Worm (Caenorhabditis elegans) whole organism, L4/young adult: ENCODE data around the gene herd-1.

Source experiments
- W03F9.2 ChIP-seq: fragments of 150-350 bp; optimal IDR thresholded peaks from 2 replicates; lab custom pipeline; 2014; ENCODE audit warnings: missing biosample characterization, missing genetic modification characterization
- dao-5 ChIP-seq: sonication (generic microtip); optimal IDR thresholded peaks from 2 replicates; lab custom pipeline; 2016; ENCODE audit warnings: missing genotype, missing genetic modification characterization, moderate library complexity, missing compliant biosample characterization
- him-1 ChIP-seq: sonication (generic microtip); optimal IDR thresholded peaks from 2 replicates; lab custom pipeline; 2016; ENCODE audit warnings: missing genotype, missing genetic modification reagents, missing genetic modification characterization, missing compliant biosample characterization

herd-1 gene

ce11 chrIII:12495594-12496096 is 693 bp upstream of the herd-1 start, which contains the start of the genes Y111B2A.1 and Y111B2A.2:
Gene Y111B2A.1, minus strand, starts transcription at chrIII:12495644.
Gene Y111B2A.2, plus strand, starts transcription at chrIII:12496086.
- TF ChIP-seq dao-5 (tag; lab: Kevin White, UChicago) (no peak), W03F9.2 (peak; percentile 9)

- TF ChIP-seq dao-5 (tag; lab: Kevin White, UChicago) (no peak), him-1 (tag; lab: Kevin White, UChicago) (no peak), W03F9.2 (peak; percentile 9)
Measured at ce11 chrIII:12499245-12499644, 2.9 kb downstream of the herd-1 start, which contains the start of gene sql-1. Gene sql-1, plus strand, starts transcription at chrIII:12499557.

- no peak for TF ChIP-seq dao-5 (tag; lab: Kevin White, UChicago)
- TF ChIP-seq him-1 (tag; lab: Kevin White, UChicago) = no peak
- no peak for TF ChIP-seq W03F9.2
Measured at ce11 chrIII:12510505-12510904, 14.2 kb downstream of the herd-1 start.

ce11 chrIII:12517674-12518073 is 21.3 kb downstream of the herd-1 start:
- TF ChIP-seq dao-5 (tag; lab: Kevin White, UChicago) = no peak
- no peak for TF ChIP-seq W03F9.2
- no peak for TF ChIP-seq him-1 (tag; lab: Kevin White, UChicago)

ce11 chrIII:12528029-12528428 is 31.7 kb downstream of the herd-1 start:
- TF ChIP-seq him-1 (tag; lab: Kevin White, UChicago) (no peak), W03F9.2 (no peak), dao-5 (tag; lab: Kevin White, UChicago) (no peak)

ce11 chrIII:12533900-12534299 is 37.6 kb downstream of the herd-1 start:
- TF ChIP-seq W03F9.2 (no peak), him-1 (tag; lab: Kevin White, UChicago) (no peak), dao-5 (tag; lab: Kevin White, UChicago) (no peak)

- TF ChIP-seq W03F9.2 = no peak
- TF ChIP-seq him-1 (tag; lab: Kevin White, UChicago) = no peak
- TF ChIP-seq dao-5 (tag; lab: Kevin White, UChicago) = no peak
Measured at ce11 chrIII:12537239-12537845, 41.0 kb downstream of the herd-1 start.

- no peak for TF ChIP-seq W03F9.2
Measured at ce11 chrIII:12540411-12540810, 44.1 kb downstream of the herd-1 start.

- TF ChIP-seq dao-5 (tag; lab: Kevin White, UChicago) (no peak), W03F9.2 (no peak), him-1 (tag; lab: Kevin White, UChicago) (no peak)
Measured at ce11 chrIII:12542656-12543055, 46.3 kb downstream of the herd-1 start.

- TF ChIP-seq dao-5 (tag; lab: Kevin White, UChicago) (no peak), him-1 (tag; lab: Kevin White, UChicago) (no peak), W03F9.2 (no peak)
Measured at ce11 chrIII:12548441-12548840, 52.1 kb downstream of the herd-1 start.
